Worm (Caenorhabditis elegans): ENCODE measurements around the gene F58E6.13.

DNA sequence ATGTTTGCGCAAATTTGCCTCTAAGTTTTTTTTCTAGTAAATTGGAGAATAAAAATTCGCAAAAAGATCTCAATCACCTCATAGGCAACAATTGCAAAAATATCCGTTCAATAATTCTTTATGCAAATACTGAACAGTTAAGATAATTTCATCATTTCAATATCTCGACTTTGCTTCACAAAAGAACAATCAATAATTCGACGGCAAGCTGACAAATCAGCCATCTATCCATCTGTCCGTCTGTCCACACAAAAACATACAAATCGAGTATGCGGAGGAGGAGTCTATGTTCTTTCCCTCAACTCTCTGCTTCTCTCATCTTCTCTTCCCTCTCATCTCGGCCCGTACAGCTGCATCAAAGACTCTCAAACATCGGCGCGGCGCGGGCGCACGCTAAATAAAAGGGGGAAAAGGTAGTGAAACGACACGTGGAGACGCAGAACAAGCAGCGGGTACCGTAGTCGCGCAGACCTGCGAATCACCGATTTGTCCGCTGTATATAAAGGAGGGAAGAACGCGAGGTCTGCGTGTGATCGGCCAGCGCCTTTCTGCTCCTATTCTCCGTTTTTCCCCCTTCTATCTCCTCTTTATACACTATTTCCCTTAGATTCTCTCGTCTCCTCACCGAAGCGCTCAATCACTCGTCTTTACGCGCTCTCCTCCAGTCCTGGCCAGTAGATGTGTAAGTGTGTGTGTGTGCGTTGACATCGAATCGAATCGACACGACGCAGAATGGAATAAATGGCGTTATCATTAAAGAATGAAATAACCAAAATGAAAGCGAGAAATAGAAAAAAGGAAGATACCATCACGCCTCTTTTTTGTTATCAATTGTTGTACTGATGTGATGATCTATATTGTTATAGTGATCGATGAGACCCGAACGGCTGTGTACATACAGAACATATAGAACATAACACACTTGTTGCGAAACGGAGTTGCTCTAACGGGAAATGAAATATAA lies 14.0 kb upstream of the F58E6.13 start:
- peak; percentile 72 for TF ChIP-seq dmd-4 (tag; optimal IDR thresholded peaks at IDR 0.05; ENCODE audit: borderline replicate concordance)
- peak; percentile 70 for TF ChIP-seq ahr-1 (tag; optimal IDR thresholded peaks at IDR 0.05)
- peak; percentile 73 for TF ChIP-seq ztf-16 (tag; optimal IDR thresholded peaks at IDR 0.05)
- no peak for TF ChIP-seq lin-11 (tag; optimal IDR thresholded peaks at IDR 0.05)
- no peak for TF ChIP-seq C38D4.7 (GFP tag; optimal IDR thresholded peaks at IDR 0.05)
